Fruit fly (Drosophila melanogaster): ENCODE measurements around the gene cpo.

cpo gene

dm6 chr3R:18049272-18050015, 129.8 kb downstream of the cpo start (continued):
- TF ChIP-seq CG18262 (tag; optimal IDR thresholded peaks at IDR 0.05) (peak; percentile 87), lilli (GFP tag; optimal IDR thresholded peaks at IDR 0.05) (peak; percentile 58), pnt (GFP tag; optimal IDR thresholded peaks at IDR 0.05) (peak; percentile 18), croc (GFP tag; conservative IDR thresholded peaks at IDR 0.05) (peak; percentile 47; the same call in 1 of the 3 replicates), Atf6 (GFP tag; IDR thresholded peaks at IDR 0.05) (0 out of 2 replicates have a peak, but pooled peaks have one; percentile 17), CG34422 (GFP tag; IDR thresholded peaks at IDR 0.05) (no peak), Gsc (GFP tag; IDR thresholded peaks at IDR 0.05) (no peak), CG32772 (GFP tag; IDR thresholded peaks at IDR 0.05) (peak; percentile 26; the same call in 1 of the 2 replicates), CG12219 (GFP tag; optimal IDR thresholded peaks at IDR 0.05) (peak; percentile 29), repo (GFP tag; optimal IDR thresholded peaks at IDR 0.05) (no peak), rib (GFP tag; IDR thresholded peaks at IDR 0.05) (0 out of 2 replicates have a peak, but pooled peaks have one; percentile 41), CG17361 (GFP tag; IDR thresholded peaks at IDR 0.05) (peak; percentile 93), CG2202 (tag; optimal IDR thresholded peaks at IDR 0.05) (peak; percentile 43), unpg (GFP tag; optimal IDR thresholded peaks at IDR 0.05) (peak; percentile 65), chn (GFP tag; optimal IDR thresholded peaks at IDR 0.05) (peak; percentile 61), CG8924 (tag; optimal IDR thresholded peaks at IDR 0.05) (peak; percentile 80), tio (GFP tag; optimal IDR thresholded peaks at IDR 0.05) (peak; percentile 85), bcd (GFP tag; optimal IDR thresholded peaks at IDR 0.05) (peak; percentile 74), TFAM (GFP tag; optimal IDR thresholded peaks at IDR 0.05) (no peak), gcm (GFP tag; optimal IDR thresholded peaks at IDR 0.05) (peak; percentile 51), CG6689 (GFP tag; IDR thresholded peaks at IDR 0.05) (peak; percentile 59), Adf1 (GFP tag; IDR thresholded peaks at IDR 0.05) (no peak), ash1 (GFP tag; optimal IDR thresholded peaks at IDR 0.05) (no peak), CG7928 (GFP tag; optimal IDR thresholded peaks at IDR 0.05) (no peak), HLH54F (GFP tag; optimal IDR thresholded peaks at IDR 0.05) (no peak), Oli (tag; optimal IDR thresholded peaks at IDR 0.05) (peak; percentile 84), bbx (GFP tag; IDR thresholded peaks at IDR 0.05; ENCODE audit: partially characterized antibody) (no peak), pum (GFP tag; optimal IDR thresholded peaks at IDR 0.05) (peak; percentile 28), twi (tag; optimal IDR thresholded peaks at IDR 0.05) (no peak), CG32767 (GFP tag; IDR thresholded peaks at IDR 0.05) (peak; percentile 9; the same call in 1 of the 2 replicates), CG11085 (GFP tag; IDR thresholded peaks at IDR 0.05) (no peak; the same call in 1 of the 2 replicates), mirr (GFP tag; optimal IDR thresholded peaks at IDR 0.05) (no peak), CG3847 (GFP tag; IDR thresholded peaks at IDR 0.05) (peak; percentile 35), CG4730 (GFP tag; IDR thresholded peaks at IDR 0.05) (no peak), CG4820 (GFP tag; optimal IDR thresholded peaks at IDR 0.05) (peak; percentile 65), cg (GFP tag; optimal IDR thresholded peaks at IDR 0.05) (no peak), CG8944 (GFP tag; optimal IDR thresholded peaks at IDR 0.05) (no peak), lmd (GFP tag; IDR thresholded peaks at IDR 0.05) (peak; percentile 74), CG11696 (GFP tag; IDR thresholded peaks at IDR 0.05) (no peak), PHDP (tag; optimal IDR thresholded peaks at IDR 0.05) (peak; percentile 76), CG9932 (GFP tag; IDR thresholded peaks at IDR 0.05) (peak; percentile 47), MBD-R2 (GFP tag; IDR thresholded peaks at IDR 0.05) (0 out of 2 replicates have a peak, but pooled peaks have one; percentile 15), CG12942 (GFP tag; optimal IDR thresholded peaks at IDR 0.05) (peak; percentile 51), CG2129 (GFP tag; IDR thresholded peaks at IDR 0.05; ENCODE audit: partially characterized antibody) (no peak), CG7987 (GFP tag; optimal IDR thresholded peaks at IDR 0.05) (no peak), odd (GFP tag; optimal IDR thresholded peaks at IDR 0.05) (peak; percentile 59), CG17359 (tag; optimal IDR thresholded peaks at IDR 0.05) (peak; percentile 78), CG10959 (GFP tag; IDR thresholded peaks at IDR 0.05) (peak; percentile 47; the same call in 1 of the 2 replicates), CG32532 (GFP tag; IDR thresholded peaks at IDR 0.05) (no peak; the same call in 1 of the 2 replicates), CG9727 (GFP tag; optimal IDR thresholded peaks at IDR 0.05) (peak; percentile 83)

Data from whole organism, embryonic.